Fruit fly (Drosophila melanogaster): Measurements from ENCODE around the gene Wdr82.

Gene Wdr82

DNA sequence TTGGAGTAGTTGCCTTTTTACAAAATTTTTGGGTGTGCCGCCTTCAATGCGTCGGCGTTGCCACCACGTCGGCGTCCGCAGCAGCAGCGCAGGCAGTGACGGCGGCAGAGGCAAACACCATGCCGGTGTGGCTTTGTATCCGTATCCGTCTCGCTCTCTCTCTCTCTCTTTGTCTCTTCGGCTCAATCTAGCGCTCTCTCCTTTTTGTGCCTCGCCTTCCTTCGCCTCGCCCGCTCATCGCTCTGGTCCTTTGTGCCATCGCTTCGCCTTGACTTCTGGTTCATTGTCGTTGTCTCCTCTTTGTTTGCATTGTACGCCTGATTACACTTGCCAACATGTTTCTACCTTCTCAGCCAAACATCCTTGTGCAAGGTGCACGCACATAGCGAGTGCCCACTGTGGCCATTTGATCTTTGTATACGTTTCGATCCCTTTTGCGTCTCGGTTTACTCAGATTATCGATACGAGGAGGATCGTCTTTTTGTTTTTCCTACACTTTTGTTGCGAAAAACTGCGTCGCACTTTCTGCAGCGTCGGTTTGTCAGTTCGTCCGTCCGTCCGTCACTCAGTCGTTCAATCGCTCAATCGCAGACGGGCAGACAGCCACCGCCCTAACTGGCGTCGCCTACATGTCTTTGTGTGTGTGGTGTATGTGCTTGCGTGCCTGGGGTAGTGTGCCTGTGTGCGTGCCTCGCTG lies 42.2 kb downstream of the Wdr82 start (continued):
- TF ChIP-seq pfk (GFP tag; optimal IDR thresholded peaks at IDR 0.05): no peak
- peak; percentile 58 for TF ChIP-seq HLHmδ (GFP tag; optimal IDR thresholded peaks at IDR 0.05)
- 0 out of 3 replicates have a peak, but pooled peaks have one; percentile 30 for TF ChIP-seq dysf (GFP tag; IDR thresholded peaks at IDR 0.05)
- peak; percentile 36 for TF ChIP-seq Meics (GFP tag; optimal IDR thresholded peaks at IDR 0.05)
- TF ChIP-seq E2f2 (GFP tag; IDR thresholded peaks at IDR 0.05): peak; percentile 67
- no peak for TF ChIP-seq pan (optimal IDR thresholded peaks at IDR 0.05)
- peak in 1 of 2 experiments; percentile 25 for TF ChIP-seq pan (GFP tag; optimal IDR thresholded peaks at IDR 0.05 in 1 of 2, IDR thresholded peaks at IDR 0.05 in 1 of 2)
- TF ChIP-seq Hsf (GFP tag; optimal IDR thresholded peaks at IDR 0.05): peak; percentile 1
- peak; percentile 29; the same call in 1 of the 3 replicates for TF ChIP-seq ci (GFP tag; IDR thresholded peaks at IDR 0.05)
- peak; percentile 80 for TF ChIP-seq Med (GFP tag)
- 0 out of 3 replicates have a peak, but pooled peaks have one; percentile 2 for TF ChIP-seq zfh1 (GFP tag; IDR thresholded peaks at IDR 0.05)
- peak; percentile 47 for TF ChIP-seq chm (GFP tag; IDR thresholded peaks at IDR 0.05)
- TF ChIP-seq CG10959 (GFP tag; IDR thresholded peaks at IDR 0.05): no peak
- 0 out of 3 replicates have a peak, but pooled peaks have one; percentile 39 for TF ChIP-seq gce (GFP tag; IDR thresholded peaks at IDR 0.05)
- 0 out of 2 replicates have a peak, but pooled peaks have one; percentile 15 for TF ChIP-seq hbn (GFP tag; IDR thresholded peaks at IDR 0.05; ENCODE audit: partially characterized antibody)
- TF ChIP-seq corto (GFP tag; optimal IDR thresholded peaks at IDR 0.05): peak; percentile 21
- TF ChIP-seq nerfin-1 (tag; optimal IDR thresholded peaks at IDR 0.05): peak; percentile 2

DNA sequence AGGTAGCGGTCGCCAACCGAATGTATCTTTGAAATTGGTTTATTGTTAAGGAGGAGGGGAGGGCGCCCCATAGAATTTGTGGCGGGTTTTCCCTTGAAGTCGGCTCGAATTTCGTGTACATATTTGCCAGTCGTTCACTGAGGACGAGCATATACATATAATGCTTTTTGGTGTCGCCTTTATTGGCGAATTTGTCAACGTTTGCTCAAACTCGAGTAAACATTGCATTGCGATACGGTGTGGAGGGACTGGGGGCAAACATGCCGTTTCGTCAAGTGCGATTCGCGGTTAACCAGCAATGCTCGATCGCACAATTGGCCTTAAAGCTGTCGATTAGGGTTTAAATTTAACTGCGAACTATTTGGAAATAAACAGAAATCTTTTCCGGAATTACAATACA lies 43.3 kb downstream of the Wdr82 start:
- TF ChIP-seq CG2199 (GFP tag; IDR thresholded peaks at IDR 0.05): 0 out of 3 replicates have a peak, but pooled peaks have one; percentile 8
- no peak for TF ChIP-seq Lpt (GFP tag; optimal IDR thresholded peaks at IDR 0.05)
- TF ChIP-seq CG1832 (GFP tag; optimal IDR thresholded peaks at IDR 0.05): no peak

DNA sequence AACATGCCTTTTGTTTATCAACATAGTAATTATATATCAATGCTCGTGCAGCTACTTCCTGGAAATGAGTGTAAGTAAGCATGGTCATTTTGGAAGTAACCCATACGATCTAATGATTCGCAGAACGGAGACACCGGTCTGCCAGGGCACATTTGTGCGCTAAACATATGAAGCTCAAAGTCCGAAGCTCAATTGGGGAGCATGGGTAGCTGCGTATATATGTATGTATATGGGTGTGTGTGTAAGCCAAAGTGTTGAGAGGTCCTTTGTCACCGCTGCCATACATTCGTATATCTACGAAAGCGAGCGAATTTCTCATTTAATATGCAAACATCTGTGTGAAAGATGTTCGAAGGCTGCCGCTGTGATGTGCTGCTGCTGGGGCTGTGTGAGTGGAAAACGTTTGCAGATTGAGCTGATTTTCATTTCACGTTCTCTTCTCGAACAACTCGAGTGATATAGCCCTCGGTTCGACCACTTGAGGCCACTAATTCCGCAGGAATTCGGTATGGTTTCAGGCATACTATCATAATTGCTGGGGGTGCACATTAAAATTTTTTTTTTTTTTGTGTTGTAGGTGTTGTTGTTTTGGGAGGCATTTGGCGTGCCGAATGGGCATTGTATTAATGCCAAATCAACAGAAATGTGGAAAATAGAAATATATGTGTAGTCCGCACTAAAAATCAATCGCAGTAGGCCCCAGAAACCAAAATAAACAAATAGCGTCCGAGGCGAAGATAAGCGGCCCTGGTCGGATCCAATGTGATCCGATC lies 44.0 kb downstream of the Wdr82 start:
- TF ChIP-seq nom (GFP tag; optimal IDR thresholded peaks at IDR 0.05): peak; percentile 83
- no peak for TF ChIP-seq ato (GFP tag; IDR thresholded peaks at IDR 0.05; ENCODE audit: partially characterized antibody)
- no peak for TF ChIP-seq YL-1 (GFP tag; optimal IDR thresholded peaks at IDR 0.05)
- TF ChIP-seq CG30403 (GFP tag; optimal IDR thresholded peaks at IDR 0.05): no peak
- no peak for TF ChIP-seq dysf (GFP tag; IDR thresholded peaks at IDR 0.05)
- TF ChIP-seq CG13123 (GFP tag; optimal IDR thresholded peaks at IDR 0.05): no peak
- no peak for TF ChIP-seq schlank (tag; optimal IDR thresholded peaks at IDR 0.05)
- TF ChIP-seq sd (tag; optimal IDR thresholded peaks at IDR 0.05): peak; percentile 85
- TF ChIP-seq disco-r (GFP tag; optimal IDR thresholded peaks at IDR 0.05): no peak
- TF ChIP-seq twi (tag; optimal IDR thresholded peaks at IDR 0.05): peak; percentile 88
- no peak for TF ChIP-seq sna (GFP tag; IDR thresholded peaks at IDR 0.05; ENCODE audit: partially characterized antibody)
- TF ChIP-seq Med (GFP tag): peak; percentile 65
- peak; percentile 33 for TF ChIP-seq abd-A (tag; optimal IDR thresholded peaks at IDR 0.05)
- TF ChIP-seq Drgx (GFP tag; IDR thresholded peaks at IDR 0.05): 0 out of 2 replicates have a peak, but pooled peaks have one; percentile 24
- TF ChIP-seq gsb-n (tag; optimal IDR thresholded peaks at IDR 0.05): no peak
- TF ChIP-seq CG5180 (GFP tag; optimal IDR thresholded peaks at IDR 0.05): peak; percentile 51
- TF ChIP-seq chif (GFP tag; optimal IDR thresholded peaks at IDR 0.05): no peak
- TF ChIP-seq CG2875 (GFP tag; optimal IDR thresholded peaks at IDR 0.05): no peak
- TF ChIP-seq shn (GFP tag; optimal IDR thresholded peaks at IDR 0.05): no peak
- TF ChIP-seq CG18619 (GFP tag; optimal IDR thresholded peaks at IDR 0.05): no peak
- no peak for TF ChIP-seq slbo (GFP tag; IDR thresholded peaks at IDR 0.05)
- TF ChIP-seq z (GFP tag; IDR thresholded peaks at IDR 0.05): peak; percentile 82
- TF ChIP-seq bbx (GFP tag; IDR thresholded peaks at IDR 0.05; ENCODE audit: partially characterized antibody): no peak
- TF ChIP-seq CG18599 (GFP tag; optimal IDR thresholded peaks at IDR 0.05): no peak

All from whole organism, embryonic.